Fruit fly (Drosophila melanogaster): ENCODE data around the gene CG5412.

The CG5412 gene

DNA sequence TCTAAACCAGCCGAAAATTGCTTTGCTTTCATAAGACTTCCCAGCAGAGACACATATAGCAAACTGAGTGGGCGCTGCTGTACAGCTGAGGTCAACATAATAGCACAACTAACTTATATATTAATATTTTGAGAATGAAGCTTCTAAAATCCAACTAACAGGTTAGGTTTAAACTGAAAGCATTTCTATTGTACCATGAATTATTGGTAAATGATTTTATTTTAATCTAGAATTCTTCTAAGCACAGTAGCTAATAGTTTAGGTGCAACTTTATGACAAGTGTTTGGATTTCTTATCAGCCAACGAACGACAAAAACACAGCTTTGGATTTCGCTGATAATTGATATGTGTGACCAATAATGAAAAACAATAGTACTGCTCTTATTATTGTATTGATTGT is 21.8 kb upstream of the CG5412 start (continued):
- TF ChIP-seq HLHmδ (GFP tag; optimal IDR thresholded peaks at IDR 0.05) (no peak), sqz (GFP tag; optimal IDR thresholded peaks at IDR 0.05) (peak; percentile 23), onecut (GFP tag; IDR thresholded peaks at IDR 0.05) (peak; percentile 44), Doc2 (GFP tag; IDR thresholded peaks at IDR 0.05) (no peak), Neu2 (GFP tag; optimal IDR thresholded peaks at IDR 0.05; ENCODE audit: borderline replicate concordance) (no peak), CG14441 (GFP tag; IDR thresholded peaks at IDR 0.05) (peak; percentile 57), tll (GFP tag; optimal IDR thresholded peaks at IDR 0.05) (no peak), Hr51 (GFP tag; optimal IDR thresholded peaks at IDR 0.05) (no peak), Dek (tag; optimal IDR thresholded peaks at IDR 0.05) (peak; percentile 41), Ravus (GFP tag; IDR thresholded peaks at IDR 0.05) (peak; percentile 45), Max (GFP tag; optimal IDR thresholded peaks at IDR 0.05) (no peak), Hmx (GFP tag; optimal IDR thresholded peaks at IDR 0.05) (peak; percentile 35), Sox102F (GFP tag; optimal IDR thresholded peaks at IDR 0.05) (no peak), CG11696 (GFP tag; IDR thresholded peaks at IDR 0.05) (peak; percentile 95), Elba2 (GFP tag; optimal IDR thresholded peaks at IDR 0.05) (no peak), CG10462 (GFP tag; optimal IDR thresholded peaks at IDR 0.05) (no peak), B-H1 (GFP tag; IDR thresholded peaks at IDR 0.05) (no peak; the same call in 2 of the 3 replicates), vnd (GFP tag; IDR thresholded peaks at IDR 0.05; ENCODE audit: partially characterized antibody) (no peak), E2f1 (GFP tag; IDR thresholded peaks at IDR 0.05) (peak; percentile 71), Ets65A (GFP tag) (peak; percentile 76), klu (GFP tag; IDR thresholded peaks at IDR 0.05) (peak; percentile 34; the same call in 1 of the 2 replicates), gt (GFP tag; IDR thresholded peaks at IDR 0.05) (no peak), CG10267 (tag; optimal IDR thresholded peaks at IDR 0.05) (no peak), CG7556 (GFP tag; optimal IDR thresholded peaks at IDR 0.05) (peak; percentile 27), ssp (GFP tag; IDR thresholded peaks at IDR 0.05) (peak; percentile 40; the same call in 1 of the 2 replicates), Abd-B (GFP tag; optimal IDR thresholded peaks at IDR 0.05) (peak; percentile 20), HHEX (GFP tag; optimal IDR thresholded peaks at IDR 0.05) (peak; percentile 54), CG15073 (GFP tag; optimal IDR thresholded peaks at IDR 0.05) (no peak), H2.0 (GFP tag; IDR thresholded peaks at IDR 0.05) (no peak), Drgx (GFP tag; IDR thresholded peaks at IDR 0.05) (peak; percentile 33; the same call in 1 of the 2 replicates), CG6791 (GFP tag; IDR thresholded peaks at IDR 0.05; ENCODE audit: partially characterized antibody) (no peak), CG12071 (GFP tag; optimal IDR thresholded peaks at IDR 0.05) (no peak), CG2712 (tag; optimal IDR thresholded peaks at IDR 0.05) (peak; percentile 78), CG12219 (GFP tag; optimal IDR thresholded peaks at IDR 0.05) (no peak), shn (GFP tag; optimal IDR thresholded peaks at IDR 0.05) (no peak), cato (GFP tag; optimal IDR thresholded peaks at IDR 0.05; ENCODE audit: borderline replicate concordance) (no peak), gcm2 (GFP tag; optimal IDR thresholded peaks at IDR 0.05) (no peak), wor (GFP tag; IDR thresholded peaks at IDR 0.05) (no peak), CG7928 (GFP tag; optimal IDR thresholded peaks at IDR 0.05) (no peak), Lpt (GFP tag; optimal IDR thresholded peaks at IDR 0.05) (no peak), gem (tag; optimal IDR thresholded peaks at IDR 0.05) (peak; percentile 72), NC2α (GFP tag; optimal IDR thresholded peaks at IDR 0.05) (no peak), cad (GFP tag; optimal IDR thresholded peaks at IDR 0.05) (no peak), Dp (GFP tag; optimal IDR thresholded peaks at IDR 0.05) (no peak), hb (GFP tag; IDR thresholded peaks at IDR 0.05; ENCODE audit: partially characterized antibody) (no peak), Dll (GFP tag; IDR thresholded peaks at IDR 0.05; ENCODE audit: partially characterized antibody) (no peak), CG17186 (GFP tag; optimal IDR thresholded peaks at IDR 0.05) (no peak), Jarid2 (GFP tag; optimal IDR thresholded peaks at IDR 0.05) (no peak), h (optimal IDR thresholded peaks at IDR 0.05) (no peak), nom (GFP tag; optimal IDR thresholded peaks at IDR 0.05) (no peak), CG6254 (GFP tag; optimal IDR thresholded peaks at IDR 0.05) (no peak)

Data from whole organism, embryonic.